Fruit fly (Drosophila melanogaster) whole organism, embryonic: ENCODE results near the gene CstF50.
A peak's percentile ranks its signal among the peaks of the same experiment; 100 is the strongest.

Experiments
- CG10543 ChIP-seq: fragments of 200-800 bp; sonication (Bioruptor generic); optimal IDR thresholded peaks from 3 replicates; lab custom pipeline; 2017; ENCODE audit warnings: missing biosample characterization, mild to moderate bottlenecking, missing genetic modification characterization, moderate library complexity
- CG12071 ChIP-seq: fragments of 200-800 bp; sonication (Bioruptor generic); optimal IDR thresholded peaks from 3 replicates; lab custom pipeline; 2018; ENCODE audit warnings: missing biosample characterization, mild to moderate bottlenecking, missing genetic modification characterization
- CG12769 ChIP-seq: fragments of 200-800 bp; sonication (Bioruptor generic); optimal IDR thresholded peaks from 2 replicates; lab custom pipeline; 2019; ENCODE audit warnings: missing biosample characterization, mild to moderate bottlenecking, missing genetic modification characterization, moderate library complexity
- CG13424 ChIP-seq: fragments of 200-800 bp; sonication (Bioruptor generic); optimal IDR thresholded peaks from 2 replicates; lab custom pipeline; 2019; ENCODE audit warnings: missing biosample characterization, mild to moderate bottlenecking, missing genetic modification characterization, moderate library complexity
- CG13775 ChIP-seq: fragments of 200-800 bp; sonication (Bioruptor generic); optimal IDR thresholded peaks from 3 replicates; lab custom pipeline; 2017; ENCODE audit warnings: missing biosample characterization, mild to moderate bottlenecking, missing genetic modification characterization
- CG14710 ChIP-seq: fragments of 200-800 bp; sonication (Bioruptor generic); optimal IDR thresholded peaks from 3 replicates; lab custom pipeline; 2019; ENCODE audit warnings: missing biosample characterization, mild to moderate bottlenecking, missing genetic modification characterization, moderate library complexity
- CG15479 ChIP-seq: fragments of 200-800 bp; sonication (Bioruptor generic); optimal IDR thresholded peaks from 3 replicates; lab custom pipeline; 2019; ENCODE audit warnings: missing biosample characterization, mild to moderate bottlenecking, missing genetic modification characterization, moderate library complexity
- CG1603 ChIP-seq: fragments of 200-800 bp; sonication (Bioruptor generic); optimal IDR thresholded peaks from 2 replicates; lab custom pipeline; 2019; ENCODE audit warnings: missing biosample characterization, mild to moderate bottlenecking, missing genetic modification characterization, moderate library complexity
- CG17568 ChIP-seq: fragments of 200-800 bp; sonication (Bioruptor generic); optimal IDR thresholded peaks from 2 replicates; lab custom pipeline; 2018; ENCODE audit warnings: missing biosample characterization, mild to moderate bottlenecking, missing genetic modification characterization, moderate library complexity
- CG1792 ChIP-seq: fragments of 200-800 bp; sonication (Bioruptor generic); optimal IDR thresholded peaks from 2 replicates; lab custom pipeline; 2016; ENCODE audit warnings: missing biosample characterization, missing genetic modification characterization
- CG34224 ChIP-seq: fragments of 200-800 bp; sonication (Bioruptor generic); IDR thresholded peaks from 3 replicates; pipeline ENCODE4 v1.3.6; 2022; ENCODE audit warnings: missing biosample characterization, missing genetic modification characterization; ENCODE audit not compliant: partially characterized antibody
- CG6765 ChIP-seq: fragments of 200-800 bp; sonication (Bioruptor generic); optimal IDR thresholded peaks from 3 replicates; lab custom pipeline; 2017; ENCODE audit warnings: missing biosample characterization, mild to moderate bottlenecking, missing genetic modification characterization
- CG6813 ChIP-seq: fragments of 200-800 bp; sonication (Bioruptor generic); optimal IDR thresholded peaks from 2 replicates; lab custom pipeline; 2017; ENCODE audit warnings: missing biosample characterization, missing genetic modification characterization, mild to moderate bottlenecking, moderate library complexity, missing genetic modification reagents
- CG8089 ChIP-seq: fragments of 200-800 bp; sonication (Bioruptor generic); optimal IDR thresholded peaks from 3 replicates; lab custom pipeline; 2016; ENCODE audit warnings: missing biosample characterization, missing genetic modification characterization
- CG8478 ChIP-seq: fragments of >200 bp; optimal IDR thresholded peaks from 2 replicates; lab custom pipeline; 2018
- CG8924 ChIP-seq: fragments of 200-800 bp; optimal IDR thresholded peaks from 3 replicates; lab custom pipeline; 2019; ENCODE audit warnings: missing biosample characterization, mild to moderate bottlenecking, missing genetic modification characterization, moderate library complexity
- Dip3 ChIP-seq: fragments of 200-800 bp; sonication (Bioruptor generic); optimal IDR thresholded peaks from 3 replicates; lab custom pipeline; 2016; ENCODE audit warnings: missing biosample characterization, missing genetic modification characterization
- Fer1 ChIP-seq: fragments of 200-800 bp; sonication (Bioruptor generic); optimal IDR thresholded peaks from 2 replicates; lab custom pipeline; 2017; ENCODE audit warnings: missing biosample characterization, mild to moderate bottlenecking, missing genetic modification characterization
- Hey ChIP-seq: fragments of 200-800 bp; sonication (Bioruptor generic); optimal IDR thresholded peaks from 3 replicates; lab custom pipeline; 2018; ENCODE audit warnings: missing biosample characterization, mild to moderate bottlenecking, missing genetic modification characterization
- Hr39 ChIP-seq: fragments of >200 bp; optimal IDR thresholded peaks from 2 replicates; lab custom pipeline; 2017
- Hr78 ChIP-seq, 2 experiments: fragments of 200-800 bp in 1 of 2; fragments of >200 bp in 1 of 2; sonication (Bioruptor generic) in 1 of 2; optimal IDR thresholded peaks; 2 replicates each; lab custom pipeline; 2017 to 2019; ENCODE audit warnings: missing biosample characterization in 2 of 2, missing genetic modification characterization in 2 of 2, mild to moderate bottlenecking in 1 of 2, moderate library complexity in 1 of 2
- Med ChIP-seq: fragments of 200-800 bp; sonication (Bioruptor generic); peaks from one replicate; lab custom pipeline; 2016; ENCODE audit warnings: missing biosample characterization, missing genetic modification characterization, mild to moderate bottlenecking, inconsistent platforms, moderate library complexity
- Meics ChIP-seq: fragments of 200-800 bp; sonication (Bioruptor generic); optimal IDR thresholded peaks from 2 replicates; lab custom pipeline; 2017; ENCODE audit warnings: missing biosample characterization, mild to moderate bottlenecking, missing genetic modification characterization
- Stat92E ChIP-seq, 3 experiments: fragments of >200 bp in 2 of 3; fragments of 200-800 bp in 1 of 3; sonication (Bioruptor generic) in 1 of 3; optimal IDR thresholded peaks; 2 replicates each; lab custom pipeline; 2017 to 2019; ENCODE audit warnings: missing biosample characterization in 3 of 3, missing genetic modification characterization in 3 of 3, mild to moderate bottlenecking in 1 of 3, moderate library complexity in 1 of 3
- YL-1 ChIP-seq: fragments of 200-800 bp; sonication (Bioruptor generic); optimal IDR thresholded peaks from 3 replicates; lab custom pipeline; 2017; ENCODE audit warnings: missing biosample characterization, mild to moderate bottlenecking, missing genetic modification characterization
- bab2 ChIP-seq: fragments of 200-800 bp; sonication (Bioruptor generic); optimal IDR thresholded peaks from 2 replicates; lab custom pipeline; 2016; ENCODE audit warnings: missing biosample characterization, missing genetic modification characterization
- cwo ChIP-seq: fragments of 200-800 bp; sonication (Bioruptor generic); optimal IDR thresholded peaks from 3 replicates; lab custom pipeline; 2017; ENCODE audit warnings: missing biosample characterization, missing genetic modification characterization, mild to moderate bottlenecking, moderate library complexity, missing genetic modification reagents
- dm ChIP-seq: fragments of 200-800 bp; sonication (Bioruptor generic); optimal IDR thresholded peaks from 3 replicates; lab custom pipeline; 2016; ENCODE audit warnings: missing biosample characterization, missing genetic modification characterization
- exex ChIP-seq: fragments of 200-800 bp; sonication (Bioruptor generic); optimal IDR thresholded peaks from 4 replicates; lab custom pipeline; 2018; ENCODE audit warnings: missing biosample characterization, mild to moderate bottlenecking, missing genetic modification characterization, moderate library complexity
- fd96Cb ChIP-seq: fragments of 200-800 bp; sonication (Bioruptor generic); optimal IDR thresholded peaks from 2 replicates; lab custom pipeline; 2018; ENCODE audit warnings: missing biosample characterization, mild to moderate bottlenecking, missing genetic modification characterization, moderate library complexity
- her ChIP-seq: fragments of 200-800 bp; sonication (Bioruptor generic); optimal IDR thresholded peaks from 2 replicates; lab custom pipeline; 2016; ENCODE audit warnings: missing biosample characterization, missing genetic modification characterization
- lbe ChIP-seq: fragments of 200-800 bp; sonication (Bioruptor generic); optimal IDR thresholded peaks from 2 replicates; lab custom pipeline; 2016; ENCODE audit warnings: missing biosample characterization, mild to moderate bottlenecking, missing genetic modification characterization
- mirr ChIP-seq: fragments of 200-800 bp; sonication (Bioruptor generic); optimal IDR thresholded peaks from 3 replicates; lab custom pipeline; 2018; ENCODE audit warnings: missing biosample characterization, mild to moderate bottlenecking, missing genetic modification characterization
- nom ChIP-seq: fragments of 200-800 bp; sonication (Bioruptor generic); optimal IDR thresholded peaks from 2 replicates; lab custom pipeline; 2017; ENCODE audit warnings: missing biosample characterization, missing genetic modification characterization, mild to moderate bottlenecking, moderate library complexity, missing genetic modification reagents
- pfk ChIP-seq: fragments of 200-800 bp; sonication (Bioruptor generic); optimal IDR thresholded peaks from 2 replicates; lab custom pipeline; 2018; ENCODE audit warnings: missing biosample characterization, mild to moderate bottlenecking, missing genetic modification characterization, moderate library complexity
- rib ChIP-seq: fragments of 200-800 bp; sonication (Bioruptor generic); IDR thresholded peaks from 2 replicates; pipeline ENCODE4 v1.3.6; 2022; ENCODE audit warnings: missing biosample characterization, missing genetic modification characterization
- sug ChIP-seq: fragments of 200-800 bp; optimal IDR thresholded peaks from 2 replicates; lab custom pipeline; 2019; ENCODE audit warnings: missing biosample characterization, mild to moderate bottlenecking, missing genetic modification characterization, moderate library complexity
- trem ChIP-seq: fragments of 200-800 bp; optimal IDR thresholded peaks from 3 replicates; lab custom pipeline; 2019; ENCODE audit warnings: missing biosample characterization, mild to moderate bottlenecking, missing genetic modification characterization, moderate library complexity
- twi ChIP-seq: fragments of 200-800 bp; optimal IDR thresholded peaks from 2 replicates; lab custom pipeline; 2019; ENCODE audit warnings: missing biosample characterization, mild to moderate bottlenecking, missing genetic modification characterization, moderate library complexity

CstF50 gene

dm6 chr3R:31748093-31748996 lies 11.6 kb upstream of the CstF50 start (continued):
- peak; percentile 42 for TF ChIP-seq pfk (GFP tag; lab: Kevin White, UChicago)
- TF ChIP-seq fd96Cb, result no peak
- peak; percentile 13 for TF ChIP-seq CG6765 (GFP tag; lab: Kevin White, UChicago)
- peak in 1 of 3 experiments; percentile 27 for TF ChIP-seq Stat92E (GFP tag; optimal IDR thresholded peaks at IDR 0.05; lab: Kevin White, UChicago)
- TF ChIP-seq Hr39 (lab: Kevin White, UChicago), result no peak
- TF ChIP-seq nom (GFP tag; lab: Kevin White, UChicago), result peak; percentile 91
- no peak for TF ChIP-seq Hey (tag; lab: Kevin White, UChicago)
- TF ChIP-seq CG13424 (tag; lab: Kevin White, UChicago), result peak; percentile 9
- no peak for TF ChIP-seq bab2 (GFP tag; lab: Kevin White, UChicago)
- peak; percentile 7 for TF ChIP-seq her (GFP tag; lab: Kevin White, UChicago)
- peak; percentile 54 for TF ChIP-seq sug (tag; lab: Kevin White, UChicago)
- TF ChIP-seq CG13775 (GFP tag; lab: Kevin White, UChicago), result no peak
- peak in 1 of 2 experiments; percentile 66 for TF ChIP-seq Hr78 (GFP tag; optimal IDR thresholded peaks at IDR 0.05; lab: Kevin White, UChicago)
- peak; percentile 37 for TF ChIP-seq mirr
- no peak for TF ChIP-seq Meics
- no peak for TF ChIP-seq rib (GFP tag; lab: Robert Waterston, UW)
- TF ChIP-seq CG1792 (GFP tag; lab: Kevin White, UChicago), result no peak
- TF ChIP-seq YL-1 (GFP tag; lab: Kevin White, UChicago), result peak; percentile 51
- TF ChIP-seq Dip3 (GFP tag; lab: Kevin White, UChicago), result no peak
- TF ChIP-seq trem (tag; lab: Kevin White, UChicago), result peak; percentile 8
- TF ChIP-seq lbe (GFP tag; lab: Kevin White, UChicago), result peak; percentile 6
- peak; percentile 77 for TF ChIP-seq CG10543 (GFP tag; lab: Kevin White, UChicago)
- peak; percentile 20 for TF ChIP-seq CG17568
- peak; percentile 32 for TF ChIP-seq CG6813
- TF ChIP-seq CG12769 (tag; lab: Kevin White, UChicago), result peak; percentile 68
- no peak for TF ChIP-seq CG34224 (GFP tag; lab: Robert Waterston, UW)
- TF ChIP-seq Fer1 (GFP tag; lab: Kevin White, UChicago), result peak; percentile 60
- peak; percentile 59 for TF ChIP-seq cwo
- TF ChIP-seq CG12071 (GFP tag; lab: Kevin White, UChicago), result peak; percentile 29
- peak; percentile 59 for TF ChIP-seq twi (tag; lab: Kevin White, UChicago)
- TF ChIP-seq CG15479, result peak; percentile 95
- TF ChIP-seq CG1603 (tag; lab: Kevin White, UChicago), result peak; percentile 30
- peak; percentile 55 for TF ChIP-seq dm (GFP tag; lab: Kevin White, UChicago)
- peak; percentile 59 for TF ChIP-seq exex
- TF ChIP-seq Med (GFP tag; lab: Kevin White, UChicago), result peak; percentile 60
- peak; percentile 48 for TF ChIP-seq CG8924
- no peak for TF ChIP-seq CG14710 (tag; lab: Kevin White, UChicago)
- no peak for TF ChIP-seq CG8089 (GFP tag; lab: Kevin White, UChicago)
- no peak for TF ChIP-seq CG8478 (lab: Kevin White, UChicago)
